Worm (Caenorhabditis elegans): ENCODE data around the gene eppl-1.

The eppl-1 gene

ce11 chrIV:8454076-8454475, 2.5 kb upstream of the eppl-1 start:
- TF ChIP-seq hlh-13 (GFP tag; optimal IDR thresholded peaks at IDR 0.05) (no peak), ceh-34 (tag; optimal IDR thresholded peaks at IDR 0.05) (no peak), elt-2 (tag; optimal IDR thresholded peaks at IDR 0.05) (peak; percentile 68)

- no peak for TF ChIP-seq hlh-30 (tag; optimal IDR thresholded peaks at IDR 0.05; ENCODE audit: insufficient read depth)
- TF ChIP-seq unc-55 (GFP tag; optimal IDR thresholded peaks at IDR 0.05): no peak
- no peak for TF ChIP-seq Y22D7AL.16 (tag; optimal IDR thresholded peaks at IDR 0.05)
- TF ChIP-seq nhr-232 (tag; optimal IDR thresholded peaks at IDR 0.05): no peak
- TF ChIP-seq elt-2 (tag; optimal IDR thresholded peaks at IDR 0.05): no peak
- no peak for TF ChIP-seq ceh-31 (tag; optimal IDR thresholded peaks at IDR 0.05)
- TF ChIP-seq pha-2 (tag; optimal IDR thresholded peaks at IDR 0.05): no peak
- TF ChIP-seq lim-6 (tag; optimal IDR thresholded peaks at IDR 0.05): no peak
- TF ChIP-seq C08G9.2 (tag; optimal IDR thresholded peaks at IDR 0.05): no peak
- no peak for TF ChIP-seq F13H6.1 (tag; optimal IDR thresholded peaks at IDR 0.05)
- no peak for TF ChIP-seq eyg-1 (tag; optimal IDR thresholded peaks at IDR 0.05)
- TF ChIP-seq sox-2 (GFP tag; IDR thresholded peaks at IDR 0.05): no peak
These were observed 1.6 kb upstream of the eppl-1 start for ce11 chrIV:8453178-8453577.

ce11 chrIV:8450534-8450933, 1.0 kb downstream of the eppl-1 start:
- TF ChIP-seq hlh-30 (tag; optimal IDR thresholded peaks at IDR 0.05; ENCODE audit: insufficient read depth) (no peak), T23F11.4 (GFP tag; optimal IDR thresholded peaks at IDR 0.05) (no peak), elt-2 (tag; optimal IDR thresholded peaks at IDR 0.05) (peak; percentile 99)

DNA sequence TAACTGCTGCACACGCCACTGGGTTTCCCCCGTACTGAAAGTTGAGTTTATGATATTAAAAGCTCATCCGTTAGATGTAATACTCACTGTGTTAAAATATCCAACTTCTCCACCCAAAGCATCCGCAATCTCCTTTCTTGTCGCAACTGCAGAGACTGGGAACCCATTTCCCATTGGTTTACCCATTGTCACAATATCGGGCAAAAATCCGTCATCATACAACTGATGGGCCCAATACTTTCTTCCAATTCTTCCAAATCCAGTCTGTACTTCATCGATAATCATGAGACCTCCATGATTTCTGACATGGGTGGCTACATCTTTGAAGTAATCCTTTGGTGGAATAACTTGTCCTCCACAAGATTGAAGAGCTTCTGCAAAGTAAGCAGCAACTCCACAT, 1.7 kb downstream of the eppl-1 start:
- TF ChIP-seq C08G9.2 (tag; optimal IDR thresholded peaks at IDR 0.05) (no peak), nhr-232 (tag; optimal IDR thresholded peaks at IDR 0.05) (no peak), ceh-2 (tag; optimal IDR thresholded peaks at IDR 0.05) (no peak), sox-2 (GFP tag; IDR thresholded peaks at IDR 0.05) (no peak), ahr-1 (tag; optimal IDR thresholded peaks at IDR 0.05) (no peak), odd-2 (tag; optimal IDR thresholded peaks at IDR 0.05) (no peak), rnt-1 (tag; optimal IDR thresholded peaks at IDR 0.05) (no peak), pag-3 (tag; optimal IDR thresholded peaks at IDR 0.05; ENCODE audit: borderline replicate concordance) (no peak), madf-2 (tag; optimal IDR thresholded peaks at IDR 0.05) (no peak), ceh-14 (tag; optimal IDR thresholded peaks at IDR 0.05) (no peak), unc-42 (tag; optimal IDR thresholded peaks at IDR 0.05) (no peak), ceh-6 (GFP tag; optimal IDR thresholded peaks at IDR 0.05) (no peak), ceh-30 (tag; optimal IDR thresholded peaks at IDR 0.05) (no peak), ceh-19 (GFP tag; optimal IDR thresholded peaks at IDR 0.05) (no peak), nfya-1 (tag; optimal IDR thresholded peaks at IDR 0.05) (no peak)

DNA sequence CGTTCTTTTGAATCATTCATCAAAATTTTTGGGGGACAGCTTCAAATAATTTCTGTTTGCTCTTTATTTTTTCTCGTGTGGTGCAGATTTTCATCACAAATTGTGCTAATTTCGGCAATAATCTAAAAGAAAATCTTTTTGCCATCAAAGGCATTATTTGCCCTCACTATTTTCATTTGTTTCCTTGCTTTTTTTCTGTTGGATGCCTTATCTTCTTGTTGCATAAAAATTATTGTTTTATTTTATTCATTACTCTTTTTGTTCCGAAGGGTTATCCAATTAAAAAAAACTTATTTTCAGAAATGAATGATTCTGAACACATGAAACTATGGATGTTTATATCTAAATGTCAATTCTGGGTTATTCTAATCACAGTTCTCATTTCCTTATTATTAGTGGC, 4.7 kb downstream of the eppl-1 start, which contains the start of gene T01B11.1:
TSS of gene T01B11.1 (plus strand) at position 301 of the 400 bp plus-strand sequence.
- no peak for TF ChIP-seq elt-2 (tag; optimal IDR thresholded peaks at IDR 0.05)
- TF ChIP-seq gmeb-2 (tag; optimal IDR thresholded peaks at IDR 0.05): no peak
- no peak for TF ChIP-seq pha-4 (tag; optimal IDR thresholded peaks at IDR 0.05)
- TF ChIP-seq ahr-1 (tag; optimal IDR thresholded peaks at IDR 0.05): no peak
- no peak for TF ChIP-seq ceh-6 (GFP tag; optimal IDR thresholded peaks at IDR 0.05)
- no peak for TF ChIP-seq unc-55 (GFP tag; optimal IDR thresholded peaks at IDR 0.05)

- TF ChIP-seq npax-4 (tag; optimal IDR thresholded peaks at IDR 0.05) (no peak), ama-1 (optimal IDR thresholded peaks at IDR 0.05) (peak; percentile 92), rnt-1 (tag; optimal IDR thresholded peaks at IDR 0.05) (peak; percentile 82), pat-9 (tag; optimal IDR thresholded peaks at IDR 0.05) (peak; percentile 41), pax-1 (tag; optimal IDR thresholded peaks at IDR 0.05) (peak; percentile 94), eyg-1 (tag; optimal IDR thresholded peaks at IDR 0.05) (no peak), madf-2 (tag; optimal IDR thresholded peaks at IDR 0.05) (peak; percentile 31), zip-5 (tag; optimal IDR thresholded peaks at IDR 0.05) (no peak), tbx-2 (tag; optimal IDR thresholded peaks at IDR 0.05) (peak; percentile 65), unc-86 (tag; optimal IDR thresholded peaks at IDR 0.05) (peak; percentile 7), fax-1 (tag; optimal IDR thresholded peaks at IDR 0.05) (no peak), ets-4 (tag; optimal IDR thresholded peaks at IDR 0.05) (peak; percentile 29), hlh-13 (GFP tag; optimal IDR thresholded peaks at IDR 0.05) (no peak), odd-2 (tag; optimal IDR thresholded peaks at IDR 0.05) (no peak), syd-9 (tag; optimal IDR thresholded peaks at IDR 0.05) (peak; percentile 37), fkh-10 (GFP tag; optimal IDR thresholded peaks at IDR 0.05) (peak; percentile 26), ceh-19 (GFP tag; optimal IDR thresholded peaks at IDR 0.05) (peak; percentile 45), K09A11.1 (tag; optimal IDR thresholded peaks at IDR 0.05; ENCODE audit: insufficient read depth) (peak; percentile 50), sox-4 (tag; optimal IDR thresholded peaks at IDR 0.05) (no peak), ceh-31 (tag; optimal IDR thresholded peaks at IDR 0.05) (peak; percentile 72), pqm-1 (tag; optimal IDR thresholded peaks at IDR 0.05) (no peak), Y22D7AL.16 (tag; optimal IDR thresholded peaks at IDR 0.05) (no peak)
These were observed 18.9 kb downstream of the eppl-1 start, which contains the start of the genes T26A8.4 and pdtf-1 for ce11 chrIV:8432709-8433108. T26A8.4 (minus strand) TSS chrIV:8432893. pdtf-1 (plus strand) TSS chrIV:8433038.
